Fruit fly (Drosophila melanogaster) whole organism, adult: Measurements from ENCODE around the gene CG31955.

Experiments
- CG11617 ChIP-seq: fragments of 200-800 bp; sonication (Bioruptor generic); optimal IDR thresholded peaks from 2 replicates; lab custom pipeline; 2017; ENCODE audit warnings: mild to moderate bottlenecking, missing biosample characterization, missing genetic modification reagents, missing genetic modification characterization
- CG12768 ChIP-seq: fragments of 200-800 bp; sonication (Bioruptor generic); optimal IDR thresholded peaks from 2 replicates; lab custom pipeline; 2017; ENCODE audit warnings: missing biosample characterization, missing genetic modification characterization, mild to moderate bottlenecking, moderate library complexity, missing genetic modification reagents
- CG14711 ChIP-seq: fragments of 200-800 bp; sonication (Bioruptor generic); optimal IDR thresholded peaks from 2 replicates; lab custom pipeline; 2018; ENCODE audit warnings: missing biosample characterization, mild to moderate bottlenecking, missing genetic modification characterization, moderate library complexity
- CG1620 ChIP-seq: fragments of 200-800 bp; sonication (Bioruptor generic); optimal IDR thresholded peaks from 2 replicates; lab custom pipeline; 2016; ENCODE audit warnings: missing biosample characterization, missing genetic modification characterization
- CG33017 ChIP-seq: fragments of 200-800 bp; sonication (Bioruptor generic); optimal IDR thresholded peaks from 2 replicates; lab custom pipeline; 2018; ENCODE audit warnings: missing biosample characterization, mild to moderate bottlenecking, missing genetic modification characterization, moderate library complexity
- CG5204 ChIP-seq: fragments of 200-800 bp; sonication (Bioruptor generic); optimal IDR thresholded peaks from 2 replicates; lab custom pipeline; 2016; ENCODE audit warnings: missing biosample characterization, missing genetic modification characterization
- CG7045 ChIP-seq: fragments of 200-800 bp; sonication (Bioruptor generic); optimal IDR thresholded peaks from 2 replicates; lab custom pipeline; 2017; ENCODE audit warnings: missing biosample characterization, mild to moderate bottlenecking, missing genetic modification characterization
- CG7101 ChIP-seq: fragments of 200-800 bp; sonication (Bioruptor generic); optimal IDR thresholded peaks from 2 replicates; lab custom pipeline; 2018; ENCODE audit warnings: missing biosample characterization, mild to moderate bottlenecking, missing genetic modification characterization, moderate library complexity
- Clk ChIP-seq: fragments of 200-800 bp; sonication (Bioruptor generic); optimal IDR thresholded peaks from 2 replicates; lab custom pipeline; 2017; ENCODE audit warnings: missing biosample characterization, missing genetic modification characterization
- Crg-1 ChIP-seq: fragments of 200-800 bp; sonication (Bioruptor generic); optimal IDR thresholded peaks from 2 replicates; lab custom pipeline; 2016; ENCODE audit warnings: missing biosample characterization, missing genetic modification characterization
- Hr96 ChIP-seq: fragments of 200-800 bp; sonication (Bioruptor generic); optimal IDR thresholded peaks from 2 replicates; lab custom pipeline; 2016; ENCODE audit warnings: missing biosample characterization, missing genetic modification characterization
- Mnt ChIP-seq: fragments of 200-800 bp; sonication (Bioruptor generic); optimal IDR thresholded peaks from 2 replicates; lab custom pipeline; 2016; ENCODE audit warnings: missing biosample characterization, mild to moderate bottlenecking, missing genetic modification characterization
- bab1 ChIP-seq: fragments of 200-800 bp; sonication (Bioruptor generic); optimal IDR thresholded peaks from 3 replicates; lab custom pipeline; 2019; ENCODE audit warnings: missing biosample characterization, mild to moderate bottlenecking, missing genetic modification characterization, moderate library complexity
- cic ChIP-seq: fragments of 200-800 bp; sonication (Bioruptor generic); optimal IDR thresholded peaks from 2 replicates; lab custom pipeline; 2017; ENCODE audit warnings: missing biosample characterization, mild to moderate bottlenecking, missing genetic modification characterization, moderate library complexity
- cnc ChIP-seq, 2 experiments: fragments of >200 bp; optimal IDR thresholded peaks; 2 replicates each; lab custom pipeline; 2017
- kay ChIP-seq: fragments of 200-800 bp; sonication (Bioruptor generic); peaks from one replicate; lab custom pipeline; 2016; ENCODE audit warnings: missing biosample characterization, missing genetic modification characterization, borderline replicate concordance
- ovo ChIP-seq: fragments of 200-800 bp; sonication (Bioruptor generic); optimal IDR thresholded peaks from 2 replicates; lab custom pipeline; 2016; ENCODE audit warnings: missing biosample characterization, missing genetic modification characterization
- pad ChIP-seq: fragments of 200-800 bp; sonication (Bioruptor generic); optimal IDR thresholded peaks from 3 replicates; lab custom pipeline; 2017; ENCODE audit warnings: missing biosample characterization, missing genetic modification characterization, mild to moderate bottlenecking, moderate library complexity, missing genetic modification reagents
- tj ChIP-seq: fragments of 200-800 bp; sonication (Bioruptor generic); optimal IDR thresholded peaks from 3 replicates; lab custom pipeline; 2017; ENCODE audit warnings: missing biosample characterization, mild to moderate bottlenecking, missing genetic modification characterization, moderate library complexity
- toe ChIP-seq: fragments of 200-800 bp; sonication (Bioruptor generic); optimal IDR thresholded peaks from 2 replicates; lab custom pipeline; 2016; ENCODE audit warnings: missing biosample characterization, missing genetic modification characterization

The CG31955 gene

DNA sequence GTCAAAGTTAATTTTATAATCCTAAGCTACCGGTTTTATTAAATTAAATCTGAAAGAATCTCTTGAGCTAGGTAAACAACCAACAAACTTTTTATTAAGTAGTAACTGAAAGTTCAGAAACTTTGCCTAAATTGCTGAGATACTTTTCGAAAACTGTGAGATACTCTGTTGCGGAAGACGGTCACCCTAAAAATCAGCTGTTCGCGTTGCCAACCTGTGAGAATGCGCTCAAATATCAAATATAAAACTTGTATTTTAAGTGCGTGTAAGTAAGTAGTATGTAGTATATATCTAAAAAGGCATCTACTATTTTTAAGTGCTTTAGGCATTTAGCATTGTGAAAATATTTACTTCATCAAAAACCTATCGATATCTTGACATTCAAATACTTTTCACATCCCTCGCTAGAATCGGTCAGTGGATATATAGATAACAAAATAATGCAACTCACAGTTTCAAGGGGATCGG, at the start of gene CG31955, which contains the start of gene CG2818:
TSS of gene CG31955 (minus strand) at position 157 of the 468 bp plus-strand sequence.
TSS of gene CG2818 (plus strand) at position 412 of the 468 bp plus-strand sequence.
- TF ChIP-seq pad (GFP tag; lab: Kevin White, UChicago), result peak; percentile 95
- TF ChIP-seq CG7045 (GFP tag; lab: Kevin White, UChicago), result no peak
- peak; percentile 35 for TF ChIP-seq tj
- peak; percentile 6 for TF ChIP-seq CG1620
- TF ChIP-seq bab1, result no peak
- TF ChIP-seq CG33017, result no peak
- no peak for TF ChIP-seq Mnt (GFP tag; lab: Kevin White, UChicago)
- peak; percentile 29 for TF ChIP-seq CG14711 (tag; lab: Kevin White, UChicago)
- no peak for TF ChIP-seq Clk (GFP tag; lab: Kevin White, UChicago)
- TF ChIP-seq CG12768, result no peak
- TF ChIP-seq kay (GFP tag; lab: Kevin White, UChicago), result peak; percentile 96
- TF ChIP-seq cnc (optimal IDR thresholded peaks at IDR 0.05; lab: Kevin White, UChicago), result no peak
- peak; percentile 55 for TF ChIP-seq CG5204 (GFP tag; lab: Kevin White, UChicago)
- TF ChIP-seq ovo (GFP tag; lab: Kevin White, UChicago), result peak; percentile 31
- TF ChIP-seq Crg-1, result no peak
- peak; percentile 36 for TF ChIP-seq toe (GFP tag; lab: Kevin White, UChicago)
- peak; percentile 52 for TF ChIP-seq Hr96 (GFP tag; lab: Kevin White, UChicago)
- TF ChIP-seq CG7101 (tag; lab: Kevin White, UChicago), result no peak
- TF ChIP-seq CG11617 (GFP tag; lab: Kevin White, UChicago), result peak; percentile 15
- TF ChIP-seq cic (GFP tag; lab: Kevin White, UChicago), result no peak

dm6 chr2L:3756831-3757351, 44.0 kb upstream of the CG31955 start, which contains the start of gene CG43707:
TSS of gene CG43707 (plus strand) at chr2L:3757256.
- TF ChIP-seq CG1620 (no peak), CG14711 (tag; lab: Kevin White, UChicago) (no peak), pad (GFP tag; lab: Kevin White, UChicago) (no peak), toe (GFP tag; lab: Kevin White, UChicago) (no peak), CG5204 (GFP tag; lab: Kevin White, UChicago) (no peak), CG11617 (GFP tag; lab: Kevin White, UChicago) (no peak), Mnt (GFP tag; lab: Kevin White, UChicago) (no peak), CG33017 (no peak), CG7045 (GFP tag; lab: Kevin White, UChicago) (no peak), tj (no peak), ovo (GFP tag; lab: Kevin White, UChicago) (no peak), cnc (optimal IDR thresholded peaks at IDR 0.05; lab: Kevin White, UChicago) (no peak), kay (GFP tag; lab: Kevin White, UChicago) (no peak)

DNA sequence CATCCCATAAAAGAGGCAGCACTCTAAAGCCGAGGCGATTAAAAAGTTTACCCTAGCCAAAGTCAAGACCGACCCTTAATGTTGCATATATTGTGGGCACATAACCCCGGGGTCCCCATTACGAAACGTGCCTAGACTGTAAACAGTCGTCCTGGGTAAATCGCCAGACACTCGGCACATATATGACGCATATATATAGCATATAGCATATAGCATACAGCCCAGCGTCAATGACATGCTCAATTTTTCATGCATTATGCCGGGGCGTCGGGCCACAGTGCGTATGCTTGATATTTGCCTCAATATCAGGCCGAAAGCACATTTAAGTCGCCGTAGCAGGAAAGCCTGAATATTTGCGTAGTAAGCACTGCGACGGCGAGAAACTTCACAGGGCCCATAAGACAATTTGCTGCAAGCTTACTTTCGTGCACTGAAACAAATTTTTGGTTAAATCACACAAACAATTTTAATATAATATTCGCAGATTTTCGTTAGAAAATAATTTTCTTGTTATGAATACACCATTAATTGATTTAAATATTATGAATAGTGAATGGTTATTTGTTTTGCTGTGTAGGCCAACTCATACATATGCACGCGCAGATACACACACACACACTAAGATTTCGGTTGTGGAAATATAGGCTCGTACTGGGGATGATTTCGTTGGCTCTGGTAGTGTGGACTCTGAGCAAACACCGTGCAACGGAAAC, 42.1 kb upstream of the CG31955 start:
- TF ChIP-seq CG5204 (GFP tag; lab: Kevin White, UChicago), result peak; percentile 22
- TF ChIP-seq CG7101 (tag; lab: Kevin White, UChicago), result no peak

- TF ChIP-seq Hr96 (GFP tag; lab: Kevin White, UChicago) (no peak), Clk (GFP tag; lab: Kevin White, UChicago) (no peak), bab1 (peak; percentile 7), CG12768 (no peak)
Measured at dm6 chr2L:3748691-3749090, 35.8 kb upstream of the CG31955 start.

- TF ChIP-seq kay (GFP tag; lab: Kevin White, UChicago) (no peak), cnc (optimal IDR thresholded peaks at IDR 0.05; lab: Kevin White, UChicago) (no peak), Mnt (GFP tag; lab: Kevin White, UChicago) (no peak), CG1620 (no peak), toe (GFP tag; lab: Kevin White, UChicago) (no peak), tj (no peak), bab1 (no peak), CG5204 (GFP tag; lab: Kevin White, UChicago) (no peak), Clk (GFP tag; lab: Kevin White, UChicago) (no peak), CG12768 (no peak), Hr96 (GFP tag; lab: Kevin White, UChicago) (no peak), pad (GFP tag; lab: Kevin White, UChicago) (no peak), cic (GFP tag; lab: Kevin White, UChicago) (no peak), CG11617 (GFP tag; lab: Kevin White, UChicago) (no peak), CG7045 (GFP tag; lab: Kevin White, UChicago) (no peak), CG33017 (no peak), CG14711 (tag; lab: Kevin White, UChicago) (no peak), CG7101 (tag; lab: Kevin White, UChicago) (no peak), ovo (GFP tag; lab: Kevin White, UChicago) (no peak), Crg-1 (no peak)
Measured at dm6 chr2L:3740443-3740842, 27.5 kb upstream of the CG31955 start.

DNA sequence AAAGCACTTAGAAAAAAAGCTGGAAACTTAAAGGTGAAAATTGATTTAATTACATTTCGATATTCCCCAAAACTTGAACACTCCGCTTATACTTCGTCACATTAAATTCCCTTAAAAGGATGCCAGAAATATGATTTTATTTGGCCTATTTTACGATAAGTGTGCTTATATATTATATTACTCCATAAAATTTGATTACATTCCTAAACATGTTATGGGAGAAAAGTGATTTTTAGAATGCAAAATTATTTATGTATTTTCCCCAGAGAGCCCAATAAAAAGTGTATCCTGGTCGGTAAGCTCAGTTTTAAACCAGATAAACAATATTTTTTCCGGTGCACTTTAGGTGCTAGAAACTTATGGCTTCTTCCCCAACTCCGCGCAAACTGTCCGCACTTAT, 24.8 kb upstream of the CG31955 start:
- no peak for TF ChIP-seq cnc (optimal IDR thresholded peaks at IDR 0.05; lab: Kevin White, UChicago)
- TF ChIP-seq tj, result no peak
- no peak for TF ChIP-seq toe (GFP tag; lab: Kevin White, UChicago)
- no peak for TF ChIP-seq CG5204 (GFP tag; lab: Kevin White, UChicago)
